Worm (Caenorhabditis elegans) whole organism, L4 larva: ENCODE measurements around the gene srsx-35.

Experiments
- F49E8.2 ChIP-seq: sonication (generic microtip); optimal IDR thresholded peaks from 2 replicates; lab custom pipeline; 2016; ENCODE audit warnings: missing compliant biosample characterization, mild to moderate bottlenecking, missing genetic modification characterization, borderline replicate concordance
- R02D3.7 ChIP-seq: fragments of 150-350 bp; sonication (generic microtip); optimal IDR thresholded peaks from 3 replicates; lab custom pipeline; 2014; ENCODE audit warnings: missing biosample characterization, missing genetic modification characterization
- aha-1 ChIP-seq: fragments of 150-350 bp; peaks from one replicate; lab custom pipeline; 2014; ENCODE audit warnings: missing biosample characterization, missing genetic modification characterization
- ama-1 ChIP-seq: fragments of 150-350 bp; optimal IDR thresholded peaks from 2 replicates; lab custom pipeline; 2014; ENCODE audit warnings: inconsistent platforms, mixed read lengths
- lim-7 ChIP-seq: fragments of 200-800 bp; sonication (Bioruptor generic); IDR thresholded peaks from 2 replicates; pipeline ENCODE4 v1.3.6; 2022; ENCODE audit warnings: missing genetic modification characterization, missing compliant biosample characterization
- mep-1 ChIP-seq: fragments of 150-350 bp; sonication (generic microtip); optimal IDR thresholded peaks from 3 replicates; lab custom pipeline; 2014; ENCODE audit warnings: missing biosample characterization, missing genetic modification characterization
- nhr-42 ChIP-seq: fragments of 200-800 bp; sonication (Bioruptor generic); IDR thresholded peaks from 2 replicates; pipeline ENCODE4 v1.3.6; 2022; ENCODE audit warnings: missing genetic modification characterization, missing compliant biosample characterization
- nhr-77 ChIP-seq: fragments of 150-350 bp; optimal IDR thresholded peaks from 2 replicates; lab custom pipeline; 2014; ENCODE audit warnings: missing biosample characterization, missing genetic modification characterization
- unc-62 ChIP-seq, 3 experiments: fragments of 150-350 bp in 1 of 3; sonication (generic microtip); optimal IDR thresholded peaks in 2 of 3; peaks in 1 of 3; 1 replicate in 1 of 3; 2 replicates in 2 of 3; lab custom pipeline; 2014 to 2017; ENCODE audit warnings: missing biosample characterization in 3 of 3, missing genetic modification characterization in 3 of 3, missing genetic modification reagents in 3 of 3, missing genotype in 1 of 3

- no peak for TF ChIP-seq unc-62 (GFP tag; optimal IDR thresholded peaks at IDR 0.05 in 1 of 2; lab: Kevin White, UChicago)
- TF ChIP-seq unc-62 (tag; optimal IDR thresholded peaks at IDR 0.05; lab: Kevin White, UChicago) = no peak
- TF ChIP-seq ama-1 (lab: Kevin White, UChicago) = no peak
- no peak for TF ChIP-seq nhr-42 (GFP tag; lab: Robert Waterston, UW)
- TF ChIP-seq lim-7 = no peak
- no peak for TF ChIP-seq F49E8.2 (tag; lab: Kevin White, UChicago)
- TF ChIP-seq mep-1 (tag; lab: Kevin White, UChicago) = no peak
- no peak for TF ChIP-seq R02D3.7 (tag; lab: Kevin White, UChicago)
- TF ChIP-seq nhr-77 (tag; lab: Kevin White, UChicago) = no peak
- no peak for TF ChIP-seq aha-1 (tag; lab: Kevin White, UChicago)
Observed at ce11 chrV:20634330-20634729, 46.9 kb upstream of the srsx-35 start, which contains the start of gene F46B3.16.
